Worm (Caenorhabditis elegans) whole organism, young adult: ENCODE measurements around the gene T15B7.1.
A peak's percentile ranks its signal among the peaks of the same experiment; 100 is the strongest.

Experiments
- B0035.1 ChIP-seq: sonication (generic microtip); optimal IDR thresholded peaks from 2 replicates; lab custom pipeline; 2016; ENCODE audit warnings: missing genetic modification characterization, mild to moderate bottlenecking, missing compliant biosample characterization, missing genotype, missing genetic modification reagents
- B0336.3 ChIP-seq: fragments of 200-800 bp; sonication (Bioruptor generic); IDR thresholded peaks from 2 replicates; pipeline ENCODE4 v1.3.6; 2022; ENCODE audit warnings: missing genetic modification characterization, missing compliant biosample characterization
- F23B12.7 ChIP-seq: sonication (generic microtip); optimal IDR thresholded peaks from 2 replicates; lab custom pipeline; 2017; ENCODE audit warnings: missing genetic modification characterization, mild to moderate bottlenecking, missing compliant biosample characterization, antibody characterized with exemption, moderate library complexity; ENCODE audit not compliant: insufficient read depth
- F33H1.4 ChIP-seq: fragments of 200-800 bp; sonication (Bioruptor generic); IDR thresholded peaks from 2 replicates; pipeline ENCODE4 v1.3.6; 2022; ENCODE audit warnings: missing genetic modification reagents, missing genetic modification characterization, missing compliant biosample characterization
- F49E8.2 ChIP-seq: sonication (generic microtip); optimal IDR thresholded peaks from 3 replicates; lab custom pipeline; 2017; ENCODE audit warnings: missing genetic modification characterization, mild to moderate bottlenecking, missing compliant biosample characterization, antibody characterized with exemption, moderate library complexity; ENCODE audit not compliant: insufficient read depth
- F57C9.4 ChIP-seq: sonication (generic microtip); optimal IDR thresholded peaks from 2 replicates; lab custom pipeline; 2017; ENCODE audit warnings: mild to moderate bottlenecking, missing genetic modification characterization, missing compliant biosample characterization
- T07F8.4 ChIP-seq: sonication (generic microtip); optimal IDR thresholded peaks from 2 replicates; lab custom pipeline; 2016; ENCODE audit warnings: mild to moderate bottlenecking, missing genetic modification characterization, moderate library complexity, missing compliant biosample characterization
- T26A5.8 ChIP-seq: sonication (generic microtip); optimal IDR thresholded peaks from 2 replicates; lab custom pipeline; 2016; ENCODE audit warnings: missing genetic modification characterization, missing compliant biosample characterization
- Y56A3A.18 ChIP-seq: fragments of 200-800 bp; sonication (Bioruptor generic); IDR thresholded peaks from 2 replicates; pipeline ENCODE4 v1.3.6; 2022; ENCODE audit warnings: missing genetic modification reagents, missing genetic modification characterization, missing compliant biosample characterization
- Y67H2A.10 ChIP-seq: fragments of 200-800 bp; sonication (Bioruptor generic); conservative IDR thresholded peaks from 2 replicates; pipeline ENCODE4 v1.3.6; 2022; ENCODE audit warnings: missing genetic modification reagents, missing genetic modification characterization, missing compliant biosample characterization
- Y79H2A.3 ChIP-seq: fragments of 200-800 bp; sonication (Bioruptor generic); conservative IDR thresholded peaks from 2 replicates; pipeline ENCODE4 v1.3.6; 2022; ENCODE audit warnings: missing genetic modification reagents, missing genetic modification characterization, missing compliant biosample characterization
- aptf-2 ChIP-seq: fragments of 200-800 bp; sonication (Bioruptor generic); conservative IDR thresholded peaks from 2 replicates; pipeline ENCODE4 v1.3.6; 2022; ENCODE audit warnings: missing genetic modification reagents, missing genetic modification characterization, missing compliant biosample characterization
- attf-3 ChIP-seq: fragments of 200-800 bp; sonication (Bioruptor generic); conservative IDR thresholded peaks from 2 replicates; pipeline ENCODE4 v1.3.6; 2022; ENCODE audit warnings: missing genetic modification reagents, missing genetic modification characterization, missing compliant biosample characterization
- attf-5 ChIP-seq: fragments of 200-800 bp; sonication (Bioruptor generic); optimal IDR thresholded peaks from 2 replicates; lab custom pipeline; 2018; ENCODE audit warnings: mild to moderate bottlenecking, missing genetic modification characterization, missing compliant biosample characterization
- bed-1 ChIP-seq: fragments of 200-800 bp; sonication (Bioruptor generic); IDR thresholded peaks from 2 replicates; pipeline ENCODE4 v1.3.6; 2022; ENCODE audit warnings: missing genetic modification reagents, missing genetic modification characterization, missing compliant biosample characterization
- ccch-3 ChIP-seq: fragments of 200-800 bp; sonication (Bioruptor generic); optimal IDR thresholded peaks from 2 replicates; lab custom pipeline; 2018; ENCODE audit warnings: mild to moderate bottlenecking, missing genetic modification characterization, missing compliant biosample characterization
- ceh-40 ChIP-seq: fragments of 200-800 bp; sonication (Bioruptor generic); IDR thresholded peaks from 2 replicates; pipeline ENCODE4 v1.3.6; 2022; ENCODE audit warnings: missing genetic modification characterization, missing compliant biosample characterization
- ceh-58 ChIP-seq: fragments of 200-800 bp; sonication (Bioruptor generic); IDR thresholded peaks from 2 replicates; pipeline ENCODE4 v1.3.6; 2022; ENCODE audit warnings: missing genetic modification characterization, missing compliant biosample characterization
- ceh-91 ChIP-seq: fragments of 200-800 bp; sonication (Bioruptor generic); IDR thresholded peaks from 2 replicates; pipeline ENCODE4 v1.3.6; 2022; ENCODE audit warnings: missing genetic modification reagents, missing genetic modification characterization, missing compliant biosample characterization
- die-1 ChIP-seq: sonication (generic microtip); optimal IDR thresholded peaks from 2 replicates; lab custom pipeline; 2016; ENCODE audit warnings: missing genotype, mild to moderate bottlenecking, missing genetic modification characterization, missing compliant biosample characterization
- efl-1 ChIP-seq: fragments of 150-350 bp; optimal IDR thresholded peaks from 2 replicates; lab custom pipeline; 2014; ENCODE audit warnings: missing biosample characterization, missing genetic modification reagents, missing genetic modification characterization
- egrh-3 ChIP-seq: fragments of 200-800 bp; sonication (Bioruptor generic); IDR thresholded peaks from 2 replicates; pipeline ENCODE4 v1.3.6; 2022; ENCODE audit warnings: missing genetic modification reagents, missing genetic modification characterization, missing compliant biosample characterization
- ekl-4 ChIP-seq: fragments of 200-800 bp; sonication (Bioruptor generic); IDR thresholded peaks from 2 replicates; pipeline ENCODE4 v1.3.6; 2022; ENCODE audit warnings: missing genetic modification reagents, missing genetic modification characterization, missing compliant biosample characterization
- ets-4 ChIP-seq: fragments of 200-800 bp; sonication (Bioruptor generic); optimal IDR thresholded peaks from 2 replicates; lab custom pipeline; 2018; ENCODE audit warnings: mild to moderate bottlenecking, missing genetic modification characterization, missing compliant biosample characterization
- him-1 ChIP-seq: sonication (generic microtip); optimal IDR thresholded peaks from 2 replicates; lab custom pipeline; 2016; ENCODE audit warnings: missing genotype, missing genetic modification reagents, missing genetic modification characterization, missing compliant biosample characterization
- hmg-1.2 ChIP-seq: fragments of 200-800 bp; sonication (Bioruptor generic); IDR thresholded peaks from 2 replicates; pipeline ENCODE4 v1.3.6; 2022; ENCODE audit warnings: missing genetic modification reagents, missing genetic modification characterization, missing compliant biosample characterization
- lag-1 ChIP-seq: fragments of 200-800 bp; sonication (Bioruptor generic); IDR thresholded peaks from 2 replicates; pipeline ENCODE4 v1.3.6; 2022; ENCODE audit warnings: missing genetic modification reagents, missing genetic modification characterization, missing compliant biosample characterization
- let-526 ChIP-seq: fragments of 200-800 bp; sonication (Bioruptor generic); IDR thresholded peaks from 2 replicates; pipeline ENCODE4 v1.3.6; 2022; ENCODE audit warnings: missing genetic modification reagents, missing genetic modification characterization, missing compliant biosample characterization
- let-607 ChIP-seq, 2 experiments: fragments of 200-800 bp in 1 of 2; sonication (Bioruptor generic) in 1 of 2; sonication (generic microtip) in 1 of 2; optimal IDR thresholded peaks; 2 replicates each; lab custom pipeline; 2016 to 2018; ENCODE audit warnings: mild to moderate bottlenecking in 2 of 2, missing compliant biosample characterization in 2 of 2, missing genetic modification characterization in 2 of 2, moderate library complexity in 2 of 2, missing genotype in 1 of 2
- lsy-27 ChIP-seq: sonication (generic microtip); optimal IDR thresholded peaks from 2 replicates; lab custom pipeline; 2017; ENCODE audit warnings: missing genetic modification characterization, mild to moderate bottlenecking, missing compliant biosample characterization, antibody characterized with exemption, missing genotype, borderline replicate concordance; ENCODE audit not compliant: insufficient read depth
- madf-6 ChIP-seq: fragments of 200-800 bp; sonication (Bioruptor generic); IDR thresholded peaks from 2 replicates; pipeline ENCODE4 v1.3.6; 2022; ENCODE audit warnings: missing genetic modification reagents, missing genetic modification characterization, missing compliant biosample characterization
- mes-4 ChIP-seq: sonication (generic microtip); optimal IDR thresholded peaks from 2 replicates; lab custom pipeline; 2016; ENCODE audit warnings: missing genotype, missing genetic modification characterization, missing compliant biosample characterization
- nhr-90 ChIP-seq: sonication (generic microtip); optimal IDR thresholded peaks from 2 replicates; lab custom pipeline; 2016; ENCODE audit warnings: missing genotype, mild to moderate bottlenecking, missing genetic modification characterization, missing compliant biosample characterization
- pbrm-1 ChIP-seq: fragments of 200-800 bp; sonication (Bioruptor generic); IDR thresholded peaks from 2 replicates; pipeline ENCODE4 v1.3.6; 2022; ENCODE audit warnings: missing genetic modification reagents, missing genetic modification characterization, missing compliant biosample characterization
- rcor-1 ChIP-seq: fragments of 200-800 bp; sonication (Bioruptor generic); IDR thresholded peaks from 2 replicates; pipeline ENCODE4 v1.3.6; 2022; ENCODE audit warnings: missing genetic modification reagents, missing genetic modification characterization, missing compliant biosample characterization
- rpc-1 ChIP-seq, 2 experiments: fragments of 150-350 bp in 1 of 2; sonication (generic microtip) in 1 of 2; optimal IDR thresholded peaks; 2 replicates each; lab custom pipeline; 2014 to 2018; ENCODE audit warnings: missing biosample characterization in 1 of 2, missing genetic modification characterization in 1 of 2, missing genetic modification reagents in 1 of 2, missing genotype in 1 of 2
- sdz-38 ChIP-seq: sonication (generic microtip); optimal IDR thresholded peaks from 2 replicates; lab custom pipeline; 2016; ENCODE audit warnings: missing genotype, missing genetic modification characterization, missing compliant biosample characterization
- snpc-1.1 ChIP-seq: sonication (generic microtip); optimal IDR thresholded peaks from 2 replicates; lab custom pipeline; 2017; ENCODE audit warnings: missing genetic modification characterization, mild to moderate bottlenecking, missing compliant biosample characterization, antibody characterized with exemption, moderate library complexity, missing genotype, missing genetic modification reagents; ENCODE audit not compliant: insufficient read depth
- snpc-1.3 ChIP-seq: sonication (generic microtip); optimal IDR thresholded peaks from 2 replicates; lab custom pipeline; 2017; ENCODE audit warnings: missing genetic modification characterization, mild to moderate bottlenecking, missing compliant biosample characterization, antibody characterized with exemption, moderate library complexity, missing genotype, missing genetic modification reagents; ENCODE audit not compliant: insufficient read depth
- somi-1 ChIP-seq: fragments of 200-800 bp; sonication (Bioruptor generic); optimal IDR thresholded peaks from 2 replicates; lab custom pipeline; 2018; ENCODE audit warnings: mild to moderate bottlenecking, missing genetic modification characterization, missing compliant biosample characterization
- sptf-2 ChIP-seq: fragments of 200-800 bp; sonication (Bioruptor generic); optimal IDR thresholded peaks from 2 replicates; lab custom pipeline; 2018; ENCODE audit warnings: mild to moderate bottlenecking, missing genetic modification characterization, missing compliant biosample characterization
- tlf-1 ChIP-seq: fragments of 200-800 bp; sonication (Bioruptor generic); optimal IDR thresholded peaks from 2 replicates; lab custom pipeline; 2018; ENCODE audit warnings: mild to moderate bottlenecking, missing genetic modification characterization, missing compliant biosample characterization
- unc-62 ChIP-seq: fragments of 150-350 bp; optimal IDR thresholded peaks from 2 replicates; lab custom pipeline; 2014; ENCODE audit warnings: missing biosample characterization, missing genetic modification reagents, missing genetic modification characterization
- xnd-1 ChIP-seq: sonication (generic microtip); optimal IDR thresholded peaks from 2 replicates; lab custom pipeline; 2016; ENCODE audit warnings: missing genotype, missing genetic modification reagents, missing genetic modification characterization, missing compliant biosample characterization
- ztf-18 ChIP-seq: sonication (generic microtip); optimal IDR thresholded peaks from 2 replicates; lab custom pipeline; 2016; ENCODE audit warnings: missing genotype, mild to moderate bottlenecking, missing genetic modification characterization, missing compliant biosample characterization
- ztf-22 ChIP-seq: fragments of 200-800 bp; sonication (Bioruptor generic); optimal IDR thresholded peaks from 2 replicates; lab custom pipeline; 2018; ENCODE audit warnings: mild to moderate bottlenecking, missing genetic modification characterization, moderate library complexity, missing compliant biosample characterization
- ztf-3 ChIP-seq: fragments of 200-800 bp; sonication (Bioruptor generic); optimal IDR thresholded peaks from 2 replicates; lab custom pipeline; 2018; ENCODE audit warnings: mild to moderate bottlenecking, missing genetic modification characterization, missing compliant biosample characterization

The T15B7.1 gene

DNA sequence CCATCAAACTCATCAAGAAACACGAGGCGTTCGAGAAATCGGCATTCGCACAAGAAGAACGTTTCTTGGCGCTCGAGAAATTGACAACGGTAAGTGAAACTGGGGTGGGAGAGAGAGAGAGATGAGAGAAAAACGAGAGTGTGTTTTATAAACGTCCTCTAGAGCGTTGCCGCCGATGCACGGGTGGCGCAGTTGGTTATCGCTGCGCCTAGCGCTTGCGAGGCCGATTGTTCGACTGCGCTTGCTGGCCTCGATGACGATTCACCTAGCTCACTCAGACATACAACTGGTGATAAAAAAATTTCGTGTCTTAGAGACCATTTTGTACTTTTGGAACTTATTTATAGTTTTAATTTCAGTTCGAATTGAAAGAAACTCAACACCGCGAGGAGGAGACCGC is 46.3 kb downstream of the T15B7.1 start (continued):
- TF ChIP-seq F33H1.4 (GFP tag; lab: Robert Waterston, UW) = 0 out of 2 replicates have a peak, but pooled peaks have one; percentile 21
- TF ChIP-seq rcor-1 (GFP tag; lab: Robert Waterston, UW) = peak; percentile 43; the same call in 1 of the 2 replicates
- peak; percentile 50; the same call in 1 of the 2 replicates for TF ChIP-seq B0336.3 (GFP tag; lab: Robert Waterston, UW)
- TF ChIP-seq pbrm-1 (GFP tag; lab: Robert Waterston, UW) = peak; percentile 69; the same call in 1 of the 2 replicates
- TF ChIP-seq aptf-2 (GFP tag; lab: Robert Waterston, UW) = 0 out of 2 replicates have a peak, but pooled peaks have one; percentile 26
- TF ChIP-seq him-1 (tag; lab: Kevin White, UChicago) = peak; percentile 90
- TF ChIP-seq let-607 (tag; optimal IDR thresholded peaks at IDR 0.05; lab: Kevin White, UChicago) = peak in 1 of 2 experiments; percentile 52
- TF ChIP-seq xnd-1 (tag; lab: Kevin White, UChicago) = no peak
- TF ChIP-seq ztf-18 (tag; lab: Kevin White, UChicago) = peak; percentile 69
- peak; percentile 77 for TF ChIP-seq Y56A3A.18 (GFP tag; lab: Robert Waterston, UW)
- TF ChIP-seq snpc-1.3 (tag; lab: Kevin White, UChicago) = no peak
- peak; percentile 42 for TF ChIP-seq snpc-1.1 (tag; lab: Kevin White, UChicago)
- peak; percentile 69 for TF ChIP-seq ekl-4 (GFP tag; lab: Robert Waterston, UW)
- peak; percentile 66 for TF ChIP-seq ztf-22 (GFP tag; lab: Kevin White, UChicago)
- TF ChIP-seq T07F8.4 = peak; percentile 66
- TF ChIP-seq Y67H2A.10 = 0 out of 2 replicates have a peak, but pooled peaks have one; percentile 15
- no peak for TF ChIP-seq T26A5.8 (tag; lab: Kevin White, UChicago)
- no peak for TF ChIP-seq Y79H2A.3 (GFP tag; lab: Robert Waterston, UW)
- peak; percentile 82 for TF ChIP-seq nhr-90 (tag; lab: Kevin White, UChicago)
- no peak for TF ChIP-seq lag-1
- peak; percentile 44 for TF ChIP-seq tlf-1 (GFP tag; lab: Kevin White, UChicago)
- TF ChIP-seq lsy-27 (tag; lab: Kevin White, UChicago) = peak; percentile 14
- TF ChIP-seq attf-3 (GFP tag; lab: Robert Waterston, UW) = peak; percentile 57; the same call in 1 of the 2 replicates
- TF ChIP-seq rpc-1 (optimal IDR thresholded peaks at IDR 0.05; lab: Kevin White, UChicago) = peak; percentile 89
- peak; percentile 87 for TF ChIP-seq rpc-1 (tag; optimal IDR thresholded peaks at IDR 0.05; lab: Kevin White, UChicago)
- TF ChIP-seq madf-6 (GFP tag; lab: Robert Waterston, UW) = peak; percentile 51
- TF ChIP-seq ceh-40 = peak; percentile 69; the same call in 1 of the 2 replicates
- peak; percentile 70 for TF ChIP-seq hmg-1.2 (GFP tag; lab: Robert Waterston, UW)
- no peak; the same call in 1 of the 2 replicates for TF ChIP-seq bed-1 (GFP tag; lab: Robert Waterston, UW)
- TF ChIP-seq sptf-2 (GFP tag; lab: Kevin White, UChicago) = peak; percentile 50
- peak; percentile 33 for TF ChIP-seq attf-5
- TF ChIP-seq somi-1 = peak; percentile 21
- peak; percentile 88 for TF ChIP-seq F23B12.7 (tag; lab: Kevin White, UChicago)
- peak; percentile 56 for TF ChIP-seq ets-4 (GFP tag; lab: Kevin White, UChicago)
- TF ChIP-seq ceh-91 (GFP tag; lab: Robert Waterston, UW) = no peak
- TF ChIP-seq let-526 (GFP tag; lab: Robert Waterston, UW) = peak; percentile 78; the same call in 1 of the 2 replicates
- TF ChIP-seq B0035.1 (tag; lab: Kevin White, UChicago) = peak; percentile 18
- TF ChIP-seq sdz-38 (tag; lab: Kevin White, UChicago) = no peak
- TF ChIP-seq unc-62 (GFP tag; lab: Kevin White, UChicago) = no peak
- peak; percentile 89 for TF ChIP-seq die-1 (tag; lab: Kevin White, UChicago)
- TF ChIP-seq ceh-58 (GFP tag; lab: Robert Waterston, UW) = no peak
- TF ChIP-seq egrh-3 (GFP tag; lab: Robert Waterston, UW) = peak; percentile 53
- TF ChIP-seq ccch-3 (GFP tag; lab: Kevin White, UChicago) = no peak
- TF ChIP-seq ztf-3 (GFP tag; lab: Kevin White, UChicago) = no peak
- no peak for TF ChIP-seq efl-1 (GFP tag; lab: Kevin White, UChicago)
- TF ChIP-seq mes-4 (tag; lab: Kevin White, UChicago) = peak; percentile 47
- peak; percentile 48 for TF ChIP-seq F57C9.4 (tag; lab: Kevin White, UChicago)
- TF ChIP-seq F49E8.2 = peak; percentile 38
